Worm (Caenorhabditis elegans): Measurements from ENCODE around the gene W02B12.16.
A peak's percentile ranks its signal among the peaks of the same experiment; 100 is the strongest.

- TF ChIP-seq ref-1 (GFP tag; conservative IDR thresholded peaks at IDR 0.05) (no peak), ztf-29 (GFP tag; IDR thresholded peaks at IDR 0.05) (no peak), klf-2 (GFP tag; conservative IDR thresholded peaks at IDR 0.05) (no peak), ztf-23 (GFP tag; IDR thresholded peaks at IDR 0.05) (peak; percentile 66), cog-1 (tag; optimal IDR thresholded peaks at IDR 0.05) (peak; percentile 15), T22C8.4 (GFP tag; IDR thresholded peaks at IDR 0.05) (peak; percentile 72; the same call in 1 of the 2 replicates), flt-1 (GFP tag; IDR thresholded peaks at IDR 0.05) (peak; percentile 66; the same call in 1 of the 2 replicates), tab-1 (GFP tag; IDR thresholded peaks at IDR 0.05) (peak; percentile 54; the same call in 1 of the 2 replicates), med-1 (GFP tag; optimal IDR thresholded peaks at IDR 0.05; ENCODE audit: insufficient read depth) (peak; percentile 28)
These were observed 23.3 kb downstream of the W02B12.16 start, which contains the start of gene rsp-1 for ce11 chrII:11453025-11453424.
